Worm (Caenorhabditis elegans): ENCODE results near the gene sor-3.

Gene sor-3

DNA sequence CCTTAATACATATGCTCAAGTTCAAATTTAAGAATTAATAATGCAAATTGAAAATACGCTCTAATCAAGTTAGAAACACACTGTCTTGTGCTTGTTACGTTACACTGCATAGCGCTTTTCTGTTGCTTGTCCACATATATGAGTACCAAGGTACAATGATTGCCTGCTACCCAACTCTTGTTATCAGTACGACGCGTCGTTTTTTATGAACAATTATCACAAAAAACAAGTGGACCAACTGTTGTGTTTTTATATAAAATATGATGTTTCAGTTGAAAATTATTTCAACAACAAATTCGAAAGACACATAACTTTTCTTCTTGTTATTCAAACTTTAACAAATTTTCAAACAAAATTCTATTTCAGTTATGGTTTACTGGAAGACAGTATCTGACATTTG is 40.5 kb upstream of the sor-3 start, which contains the start of gene M02E1.4 (continued):
- TF ChIP-seq madf-9 (GFP tag; conservative IDR thresholded peaks at IDR 0.05) (no peak), D1046.2 (GFP tag; IDR thresholded peaks at IDR 0.05) (no peak)

- TF ChIP-seq T20F7.1 (GFP tag; optimal IDR thresholded peaks at IDR 0.05) = peak; percentile 54
These were observed 31.2 kb upstream of the sor-3 start, which contains the start of gene M02E1.3 for ce11 chrX:322223-322622. M02E1.3 (plus strand) TSS chrX:322523.

- TF ChIP-seq lin-15B (tag; optimal IDR thresholded peaks at IDR 0.05) = no peak
- no peak for TF ChIP-seq nhr-41 (GFP tag; IDR thresholded peaks at IDR 0.05)
- no peak for TF ChIP-seq mxl-3 (GFP tag; optimal IDR thresholded peaks at IDR 0.05)
- peak; percentile 28; the same call in 1 of the 2 replicates for TF ChIP-seq lin-1 (GFP tag; IDR thresholded peaks at IDR 0.05)
- TF ChIP-seq skn-1 (tag; optimal IDR thresholded peaks at IDR 0.05) = no peak
- TF ChIP-seq hlh-30 (tag; optimal IDR thresholded peaks at IDR 0.05; ENCODE audit: insufficient read depth) = peak; percentile 95
- TF ChIP-seq nhr-11 (tag; optimal IDR thresholded peaks at IDR 0.05) = peak; percentile 76
- no peak for TF ChIP-seq ceh-82 (tag; optimal IDR thresholded peaks at IDR 0.05)
- no peak for TF ChIP-seq attf-4 (tag; optimal IDR thresholded peaks at IDR 0.05)
- no peak for TF ChIP-seq zip-2 (tag; optimal IDR thresholded peaks at IDR 0.05)
- no peak for TF ChIP-seq tra-1 (GFP tag; IDR thresholded peaks at IDR 0.05)
- TF ChIP-seq ztf-7 (tag; optimal IDR thresholded peaks at IDR 0.05) = no peak
- peak; percentile 32 for TF ChIP-seq dpl-1 (GFP tag; optimal IDR thresholded peaks at IDR 0.05)
- no peak for TF ChIP-seq fos-1 (tag; optimal IDR thresholded peaks at IDR 0.05)
- no peak for TF ChIP-seq php-3 (GFP tag; IDR thresholded peaks at IDR 0.05)
- TF ChIP-seq aha-1 (tag) = peak; percentile 84
- TF ChIP-seq vab-7 (GFP tag; IDR thresholded peaks at IDR 0.05) = no peak
- no peak for TF ChIP-seq lim-7 (GFP tag; IDR thresholded peaks at IDR 0.05)
- TF ChIP-seq nhr-25 (tag; optimal IDR thresholded peaks at IDR 0.05; ENCODE audit: borderline replicate concordance, insufficient read depth) = no peak
- TF ChIP-seq F10B5.3 (tag; optimal IDR thresholded peaks at IDR 0.05) = no peak
- TF ChIP-seq mep-1 (tag; optimal IDR thresholded peaks at IDR 0.05) = peak; percentile 79
- no peak for TF ChIP-seq mes-2 (tag; optimal IDR thresholded peaks at IDR 0.05; ENCODE audit: poor library complexity, severe bottlenecking)
- TF ChIP-seq D1046.2 (GFP tag; IDR thresholded peaks at IDR 0.05) = no peak
- no peak for TF ChIP-seq Y5F2A.4 (GFP tag; optimal IDR thresholded peaks at IDR 0.05)
- no peak for TF ChIP-seq gei-8 (GFP tag; optimal IDR thresholded peaks at IDR 0.05)
- no peak for TF ChIP-seq pha-4 (GFP tag; IDR thresholded peaks at IDR 0.05)
- TF ChIP-seq pha-4 (tag; optimal IDR thresholded peaks at IDR 0.05) = no peak
- TF ChIP-seq saeg-2 (GFP tag; IDR thresholded peaks at IDR 0.05) = no peak
- no peak for TF ChIP-seq ZK546.5 (tag; optimal IDR thresholded peaks at IDR 0.05)
- no peak for TF ChIP-seq tag-97 (GFP tag; IDR thresholded peaks at IDR 0.05)
- TF ChIP-seq nhr-28 (tag; optimal IDR thresholded peaks at IDR 0.05) = peak; percentile 6
- TF ChIP-seq ceh-62 (tag; optimal IDR thresholded peaks at IDR 0.05) = no peak
- TF ChIP-seq ceh-32 (tag; optimal IDR thresholded peaks at IDR 0.05; ENCODE audit: poor library complexity) = no peak
- peak; percentile 35 to 77 for TF ChIP-seq lsy-2 (tag; optimal IDR thresholded peaks at IDR 0.05)
- TF ChIP-seq Y48G9A.11 (GFP tag; IDR thresholded peaks at IDR 0.05) = no peak
- TF ChIP-seq snpc-4 (tag; optimal IDR thresholded peaks at IDR 0.05) = no peak
- no peak for TF ChIP-seq zag-1 (tag; optimal IDR thresholded peaks at IDR 0.05)
- peak; percentile 9 for TF ChIP-seq F37D6.2 (tag; optimal IDR thresholded peaks at IDR 0.05)
- TF ChIP-seq daf-12 (tag; optimal IDR thresholded peaks at IDR 0.05) = no peak
- no peak for TF ChIP-seq ces-1 (GFP tag; optimal IDR thresholded peaks at IDR 0.05)
- TF ChIP-seq unc-130 (GFP tag; optimal IDR thresholded peaks at IDR 0.05) = no peak
- TF ChIP-seq nhr-77 (tag; optimal IDR thresholded peaks at IDR 0.05) = no peak
- TF ChIP-seq R02D3.7 (tag; optimal IDR thresholded peaks at IDR 0.05) = no peak
- TF ChIP-seq sdz-12 (GFP tag; optimal IDR thresholded peaks at IDR 0.05) = no peak
- TF ChIP-seq nhr-237 (tag; optimal IDR thresholded peaks at IDR 0.05) = no peak
- TF ChIP-seq Y75B8A.6 (GFP tag; IDR thresholded peaks at IDR 0.05) = no peak
- no peak for TF ChIP-seq aly-2 (tag; optimal IDR thresholded peaks at IDR 0.05)
These were observed 29.4 kb upstream of the sor-3 start for ce11 chrX:324021-324420.

All from whole organism, L4 larva.